3 fruit fly cellular contexts compared by ENCODE assay signal in genomic region chrX:10300140-10300539, dm6.
TF ChIP-seq lines count a peak whose summit lies in the region.

No protein-coding gene starts in this region.

- no peak for TF ChIP-seq CTCF in whole organism, embryonic (GFP tag; optimal IDR thresholded peaks at IDR 0.05; lab: Kevin White, UChicago)

TF ChIP-seq in whole organism, adult, 20 proteins besides CTCF, POLR2A, EP300 and RAD21:
- TF ChIP-seq toe (GFP tag; optimal IDR thresholded peaks at IDR 0.05; lab: Kevin White, UChicago) (no peak), CG11617 (GFP tag; optimal IDR thresholded peaks at IDR 0.05; lab: Kevin White, UChicago) (no peak), CG12768 (GFP tag; optimal IDR thresholded peaks at IDR 0.05; lab: Kevin White, UChicago) (no peak), pad (GFP tag; optimal IDR thresholded peaks at IDR 0.05; lab: Kevin White, UChicago) (no peak), kay (GFP tag; lab: Kevin White, UChicago; ENCODE audit: borderline replicate concordance) (peak; percentile 29), cic (GFP tag; optimal IDR thresholded peaks at IDR 0.05; lab: Kevin White, UChicago) (no peak), CG33017 (tag; optimal IDR thresholded peaks at IDR 0.05; lab: Kevin White, UChicago) (no peak), CG7045 (GFP tag; optimal IDR thresholded peaks at IDR 0.05; lab: Kevin White, UChicago) (no peak)
TF ChIP-seq in whole organism, adult: peak in this region for 1.

TF ChIP-seq in whole organism, embryonic, 481 proteins besides CTCF, POLR2A, EP300 and RAD21 (continues in another document):
- peak; percentile 4 for TF ChIP-seq Meics (GFP tag; optimal IDR thresholded peaks at IDR 0.05; lab: Kevin White, UChicago)
- TF ChIP-seq otp (GFP tag; IDR thresholded peaks at IDR 0.05; lab: Robert Waterston, UW), result no peak
- TF ChIP-seq grau (tag; optimal IDR thresholded peaks at IDR 0.05; lab: Kevin White, UChicago), result peak; percentile 22
- no peak for TF ChIP-seq CG11247 (GFP tag; IDR thresholded peaks at IDR 0.05; lab: Robert Waterston, UW)
- TF ChIP-seq CG7556 (GFP tag; optimal IDR thresholded peaks at IDR 0.05; lab: Kevin White, UChicago), result peak; percentile 25
- peak; percentile 8 for TF ChIP-seq nmo (GFP tag; optimal IDR thresholded peaks at IDR 0.05; lab: Kevin White, UChicago)
- TF ChIP-seq eve (GFP tag; optimal IDR thresholded peaks at IDR 0.05; lab: Kevin White, UChicago), result no peak
- peak; percentile 36 for TF ChIP-seq Sox102F (GFP tag; optimal IDR thresholded peaks at IDR 0.05; lab: Kevin White, UChicago)
- TF ChIP-seq Pdp1 (GFP tag; optimal IDR thresholded peaks at IDR 0.05; lab: Kevin White, UChicago), result no peak
- TF ChIP-seq CG13424 (tag; optimal IDR thresholded peaks at IDR 0.05; lab: Kevin White, UChicago), result peak; percentile 7
- no peak for TF ChIP-seq ash1 (GFP tag; optimal IDR thresholded peaks at IDR 0.05; lab: Kevin White, UChicago)
- TF ChIP-seq CG18599 (GFP tag; optimal IDR thresholded peaks at IDR 0.05; lab: Kevin White, UChicago), result peak; percentile 5
- TF ChIP-seq Drgx (GFP tag; IDR thresholded peaks at IDR 0.05; lab: Robert Waterston, UW), result no peak
- TF ChIP-seq zfh1 (GFP tag; IDR thresholded peaks at IDR 0.05; lab: Robert Waterston, UW), result no peak
- peak; percentile 39 for TF ChIP-seq slbo (GFP tag; IDR thresholded peaks at IDR 0.05; lab: Robert Waterston, UW)
- TF ChIP-seq row (GFP tag; IDR thresholded peaks at IDR 0.05; lab: Robert Waterston, UW), result peak; percentile 38; the same call in 1 of the 3 replicates
- peak; percentile 16 for TF ChIP-seq CG15269 (tag; optimal IDR thresholded peaks at IDR 0.05; lab: Kevin White, UChicago)
- TF ChIP-seq hkb (optimal IDR thresholded peaks at IDR 0.05; lab: Kevin White, UChicago), result no peak
- peak; percentile 20; the same call in 1 of the 2 replicates for TF ChIP-seq hkb (GFP tag; IDR thresholded peaks at IDR 0.05; lab: Robert Waterston, UW)
- TF ChIP-seq CG2120 (GFP tag; optimal IDR thresholded peaks at IDR 0.05; lab: Kevin White, UChicago), result peak; percentile 17
- no peak for TF ChIP-seq crc (GFP tag; optimal IDR thresholded peaks at IDR 0.05; lab: Kevin White, UChicago)
- peak; percentile 41 for TF ChIP-seq CG11504 (tag; optimal IDR thresholded peaks at IDR 0.05; lab: Kevin White, UChicago)
- no peak for TF ChIP-seq CG15514 (GFP tag; optimal IDR thresholded peaks at IDR 0.05; lab: Kevin White, UChicago)
- peak; percentile 8 for TF ChIP-seq PHDP (tag; optimal IDR thresholded peaks at IDR 0.05; lab: Kevin White, UChicago)
- TF ChIP-seq unpg (GFP tag; optimal IDR thresholded peaks at IDR 0.05; lab: Kevin White, UChicago), result peak; percentile 20
- peak; percentile 8 for TF ChIP-seq lab (GFP tag; optimal IDR thresholded peaks at IDR 0.05; lab: Kevin White, UChicago)
- no peak for TF ChIP-seq dimm (GFP tag; IDR thresholded peaks at IDR 0.05; lab: Robert Waterston, UW)
- peak in 1 of 2 experiments; percentile 39 for TF ChIP-seq Hr51 (GFP tag; optimal IDR thresholded peaks at IDR 0.05; lab: Kevin White, UChicago)
- TF ChIP-seq gem (tag; optimal IDR thresholded peaks at IDR 0.05; lab: Kevin White, UChicago), result peak; percentile 49
- no peak for TF ChIP-seq CG18619 (GFP tag; optimal IDR thresholded peaks at IDR 0.05; lab: Kevin White, UChicago)
- TF ChIP-seq CG2678 (tag; optimal IDR thresholded peaks at IDR 0.05; lab: Kevin White, UChicago), result peak; percentile 51
- TF ChIP-seq Ets65A (GFP tag; lab: Kevin White, UChicago), result peak; percentile 45
- no peak for TF ChIP-seq pan (optimal IDR thresholded peaks at IDR 0.05; lab: Kevin White, UChicago)
- peak in 1 of 2 experiments; percentile 32 for TF ChIP-seq pan (GFP tag; optimal IDR thresholded peaks at IDR 0.05 in 1 of 2, IDR thresholded peaks at IDR 0.05 in 1 of 2)
- TF ChIP-seq CG7839 (tag; optimal IDR thresholded peaks at IDR 0.05; lab: Kevin White, UChicago), result peak; percentile 26
- TF ChIP-seq Xrp1 (GFP tag; IDR thresholded peaks at IDR 0.05; lab: Robert Waterston, UW), result 0 out of 2 replicates have a peak, but pooled peaks have one; percentile 9
- peak; percentile 20 for TF ChIP-seq fd96Cb (tag; optimal IDR thresholded peaks at IDR 0.05; lab: Kevin White, UChicago)
- TF ChIP-seq Fer1 (GFP tag; optimal IDR thresholded peaks at IDR 0.05; lab: Kevin White, UChicago), result peak; percentile 29
- TF ChIP-seq bsh (GFP tag; optimal IDR thresholded peaks at IDR 0.05; lab: Kevin White, UChicago), result peak in 1 of 2 experiments; percentile 16
- TF ChIP-seq CG2712 (tag; optimal IDR thresholded peaks at IDR 0.05; lab: Kevin White, UChicago), result peak; percentile 28
- TF ChIP-seq ranshi (GFP tag; IDR thresholded peaks at IDR 0.05; lab: Robert Waterston, UW), result peak; percentile 26; the same call in 1 of the 2 replicates
- TF ChIP-seq ATbp (GFP tag; optimal IDR thresholded peaks at IDR 0.05; lab: Kevin White, UChicago), result no peak

TF ChIP-seq in whole organism, prepupa, 60 proteins besides CTCF, POLR2A, EP300 and RAD21:
- no peak for TF ChIP-seq eg (GFP tag; IDR thresholded peaks at IDR 0.05; lab: Robert Waterston, UW)
- no peak for TF ChIP-seq CG8632 (GFP tag; optimal IDR thresholded peaks at IDR 0.05; lab: Kevin White, UChicago)
- no peak for TF ChIP-seq pdm3 (GFP tag; optimal IDR thresholded peaks at IDR 0.05; lab: Kevin White, UChicago)
- TF ChIP-seq net (GFP tag; optimal IDR thresholded peaks at IDR 0.05; lab: Kevin White, UChicago), result no peak
- no peak for TF ChIP-seq CG10669 (GFP tag; optimal IDR thresholded peaks at IDR 0.05; lab: Kevin White, UChicago)
- TF ChIP-seq cyc (GFP tag; optimal IDR thresholded peaks at IDR 0.05; lab: Kevin White, UChicago), result no peak
- TF ChIP-seq vri (GFP tag; optimal IDR thresholded peaks at IDR 0.05; lab: Kevin White, UChicago), result no peak
- TF ChIP-seq CG8119 (GFP tag; IDR thresholded peaks at IDR 0.05; lab: Robert Waterston, UW), result no peak
- no peak for TF ChIP-seq Met (GFP tag; optimal IDR thresholded peaks at IDR 0.05; lab: Kevin White, UChicago)
- TF ChIP-seq CG15336 (GFP tag; IDR thresholded peaks at IDR 0.05; lab: Robert Waterston, UW), result no peak
- TF ChIP-seq Eip75B (GFP tag; optimal IDR thresholded peaks at IDR 0.05; lab: Kevin White, UChicago), result no peak
- TF ChIP-seq Eip78C (GFP tag; lab: Kevin White, UChicago), result peak; percentile 41
- TF ChIP-seq svp (GFP tag; lab: Kevin White, UChicago), result peak; percentile 63
- no peak for TF ChIP-seq Smox (GFP tag; optimal IDR thresholded peaks at IDR 0.05; lab: Kevin White, UChicago)
- TF ChIP-seq CG3032 (tag; optimal IDR thresholded peaks at IDR 0.05; lab: Kevin White, UChicago), result no peak
- no peak for TF ChIP-seq Sox14 (GFP tag; optimal IDR thresholded peaks at IDR 0.05; lab: Kevin White, UChicago)
- no peak for TF ChIP-seq esn (GFP tag; optimal IDR thresholded peaks at IDR 0.05; lab: Kevin White, UChicago)
